Worm (Caenorhabditis elegans) whole organism, mixed stage, embryonic: Measurements from ENCODE around the gene pqn-82.

Source experiments
- bed-3 ChIP-seq: fragments of 200-800 bp; sonication (Bioruptor generic); optimal IDR thresholded peaks from 3 replicates; lab custom pipeline; 2018; ENCODE audit warnings: mild to moderate bottlenecking, missing genetic modification characterization, moderate library complexity, missing compliant biosample characterization
- blmp-1 ChIP-seq: fragments of 150-350 bp; optimal IDR thresholded peaks from 2 replicates; lab custom pipeline; 2014; ENCODE audit warnings: missing biosample characterization, missing genetic modification characterization
- cnd-1 ChIP-seq: fragments of 200-800 bp; sonication (Bioruptor generic); optimal IDR thresholded peaks from 2 replicates; lab custom pipeline; 2018; ENCODE audit warnings: mild to moderate bottlenecking, missing genetic modification characterization, missing compliant biosample characterization
- drap-1 ChIP-seq: fragments of 200-800 bp; sonication (Bioruptor generic); optimal IDR thresholded peaks from 3 replicates; lab custom pipeline; 2018; ENCODE audit warnings: mild to moderate bottlenecking, missing genetic modification characterization, missing compliant biosample characterization
- lin-13 ChIP-seq: fragments of 150-350 bp; optimal IDR thresholded peaks from 2 replicates; lab custom pipeline; 2014; ENCODE audit warnings: missing biosample characterization, missing genetic modification characterization
- lsy-2 ChIP-seq: fragments of 150-350 bp; optimal IDR thresholded peaks from 2 replicates; lab custom pipeline; 2014; ENCODE audit warnings: missing biosample characterization, missing genetic modification characterization
- mep-1 ChIP-seq: fragments of 150-350 bp; optimal IDR thresholded peaks from 2 replicates; lab custom pipeline; 2017; ENCODE audit warnings: missing biosample characterization, missing genetic modification reagents, missing genetic modification characterization, inconsistent platforms
- nhr-12 ChIP-seq: fragments of 150-350 bp; optimal IDR thresholded peaks from 2 replicates; lab custom pipeline; 2014; ENCODE audit warnings: missing biosample characterization, missing genetic modification characterization
- nhr-2 ChIP-seq: fragments of 150-350 bp; optimal IDR thresholded peaks from 2 replicates; lab custom pipeline; 2014; ENCODE audit warnings: missing biosample characterization, missing genetic modification characterization
- nhr-237 ChIP-seq: fragments of 150-350 bp; optimal IDR thresholded peaks from 2 replicates; lab custom pipeline; 2014; ENCODE audit warnings: missing biosample characterization, missing genetic modification characterization
- nhr-28 ChIP-seq: fragments of 150-350 bp; optimal IDR thresholded peaks from 2 replicates; lab custom pipeline; 2014; ENCODE audit warnings: missing biosample characterization, missing genetic modification characterization
- nhr-76 ChIP-seq: sonication (generic microtip); optimal IDR thresholded peaks from 2 replicates; lab custom pipeline; 2017; ENCODE audit warnings: missing biosample characterization, missing genetic modification characterization
- pha-4 ChIP-seq: fragments of 150-350 bp; optimal IDR thresholded peaks from 2 replicates; lab custom pipeline; 2018; ENCODE audit warnings: missing biosample characterization, missing genetic modification reagents, missing genetic modification characterization
- unc-62 ChIP-seq: fragments of 150-350 bp; optimal IDR thresholded peaks from 2 replicates; lab custom pipeline; 2014; ENCODE audit warnings: missing biosample characterization, missing genetic modification reagents, missing genetic modification characterization

- TF ChIP-seq unc-62 (GFP tag; lab: Kevin White, UChicago) (no peak), nhr-2 (no peak), nhr-28 (tag; lab: Kevin White, UChicago) (no peak), pha-4 (no peak), cnd-1 (tag; lab: Kevin White, UChicago) (no peak), drap-1 (GFP tag; lab: Kevin White, UChicago) (no peak), lsy-2 (tag; lab: Kevin White, UChicago) (no peak), blmp-1 (tag; lab: Kevin White, UChicago) (no peak), lin-13 (tag; lab: Kevin White, UChicago) (no peak), nhr-12 (tag; lab: Kevin White, UChicago) (no peak), bed-3 (GFP tag; lab: Kevin White, UChicago) (no peak), nhr-76 (tag; lab: Kevin White, UChicago) (no peak), nhr-237 (tag; lab: Kevin White, UChicago) (no peak), mep-1 (no peak)
Measured at ce11 chrIII:1805415-1806008, 43.3 kb upstream of the pqn-82 start.
